Worm (Caenorhabditis elegans) whole organism, mixed stage, embryonic: ENCODE results near the gene srz-6.

Source experiments
- M03D4.4 ChIP-seq: sonication (generic microtip); optimal IDR thresholded peaks from 2 replicates; lab custom pipeline; 2017; ENCODE audit warnings: mild to moderate bottlenecking, missing genetic modification characterization, missing compliant biosample characterization
- blmp-1 ChIP-seq: fragments of 150-350 bp; optimal IDR thresholded peaks from 2 replicates; lab custom pipeline; 2014; ENCODE audit warnings: missing biosample characterization, missing genetic modification characterization
- ceh-83 ChIP-seq: fragments of 200-800 bp; sonication (Bioruptor generic); optimal IDR thresholded peaks from 2 replicates; lab custom pipeline; 2018; ENCODE audit warnings: mild to moderate bottlenecking, missing genetic modification characterization, missing compliant biosample characterization
- ces-1 ChIP-seq: fragments of 150-350 bp; optimal IDR thresholded peaks from 2 replicates; lab custom pipeline; 2014; ENCODE audit warnings: missing biosample characterization, missing genetic modification reagents, missing genetic modification characterization
- elt-1 ChIP-seq: sonication (generic microtip); optimal IDR thresholded peaks from 2 replicates; lab custom pipeline; 2017; ENCODE audit warnings: missing genetic modification characterization, mild to moderate bottlenecking, missing compliant biosample characterization, antibody characterized with exemption, moderate library complexity, borderline replicate concordance; ENCODE audit not compliant: insufficient read depth
- flh-1 ChIP-seq: fragments of 200-800 bp; sonication (Bioruptor generic); optimal IDR thresholded peaks from 2 replicates; lab custom pipeline; 2018; ENCODE audit warnings: mild to moderate bottlenecking, missing genetic modification characterization, moderate library complexity, missing compliant biosample characterization
- lin-13 ChIP-seq: fragments of 150-350 bp; optimal IDR thresholded peaks from 2 replicates; lab custom pipeline; 2014; ENCODE audit warnings: missing biosample characterization, missing genetic modification characterization
- mab-5 ChIP-seq: fragments of 150-350 bp; optimal IDR thresholded peaks from 2 replicates; lab custom pipeline; 2014; ENCODE audit warnings: missing biosample characterization, missing genetic modification characterization
- mep-1 ChIP-seq: fragments of 150-350 bp; optimal IDR thresholded peaks from 2 replicates; lab custom pipeline; 2017; ENCODE audit warnings: missing biosample characterization, missing genetic modification reagents, missing genetic modification characterization, inconsistent platforms
- nhr-12 ChIP-seq: fragments of 150-350 bp; optimal IDR thresholded peaks from 2 replicates; lab custom pipeline; 2014; ENCODE audit warnings: missing biosample characterization, missing genetic modification characterization
- nhr-237 ChIP-seq: fragments of 150-350 bp; optimal IDR thresholded peaks from 2 replicates; lab custom pipeline; 2014; ENCODE audit warnings: missing biosample characterization, missing genetic modification characterization
- pha-4 ChIP-seq: fragments of 150-350 bp; optimal IDR thresholded peaks from 2 replicates; lab custom pipeline; 2018; ENCODE audit warnings: missing biosample characterization, missing genetic modification reagents, missing genetic modification characterization
- snpc-4 ChIP-seq: fragments of 150-350 bp; optimal IDR thresholded peaks from 2 replicates; lab custom pipeline; 2014; ENCODE audit warnings: missing biosample characterization, missing genetic modification characterization
- unc-62 ChIP-seq: fragments of 150-350 bp; optimal IDR thresholded peaks from 2 replicates; lab custom pipeline; 2014; ENCODE audit warnings: missing biosample characterization, missing genetic modification reagents, missing genetic modification characterization

ce11 chrII:12539395-12539794 lies 47.4 kb downstream of the srz-6 start:
- TF ChIP-seq flh-1 (no peak), mab-5 (tag; lab: Kevin White, UChicago) (no peak), ces-1 (GFP tag; lab: Kevin White, UChicago) (no peak), snpc-4 (tag; lab: Kevin White, UChicago) (no peak), blmp-1 (tag; lab: Kevin White, UChicago) (no peak), mep-1 (tag; lab: Kevin White, UChicago) (no peak), elt-1 (no peak), lin-13 (tag; lab: Kevin White, UChicago) (no peak), pha-4 (tag; lab: Kevin White, UChicago) (no peak), nhr-237 (tag; lab: Kevin White, UChicago) (no peak), nhr-12 (tag; lab: Kevin White, UChicago) (no peak), unc-62 (no peak), M03D4.4 (tag; lab: Kevin White, UChicago) (no peak), ceh-83 (GFP tag; lab: Kevin White, UChicago) (no peak)
